Worm (Caenorhabditis elegans) whole organism, L4 larva: ENCODE results near the gene C04G6.6.

Experiments used
- D1046.2 ChIP-seq: fragments of 200-800 bp; sonication (Bioruptor generic); IDR thresholded peaks from 2 replicates; pipeline ENCODE4 v1.3.6; 2022; ENCODE audit warnings: missing genetic modification characterization, missing compliant biosample characterization
- F10B5.3 ChIP-seq: sonication (generic microtip); optimal IDR thresholded peaks from 2 replicates; lab custom pipeline; 2016; ENCODE audit warnings: mild to moderate bottlenecking, missing genetic modification characterization, missing compliant biosample characterization
- F26F4.8 ChIP-seq: fragments of 200-800 bp; sonication (Bioruptor generic); conservative IDR thresholded peaks from 2 replicates; pipeline ENCODE4 v1.3.6; 2022; ENCODE audit warnings: missing genetic modification characterization, missing compliant biosample characterization
- F44E2.7 ChIP-seq: fragments of 200-800 bp; sonication (Bioruptor generic); IDR thresholded peaks from 2 replicates; pipeline ENCODE4 v2.1.2; 2022; ENCODE audit warnings: missing genetic modification characterization, missing compliant biosample characterization
- T20F7.1 ChIP-seq: fragments of 200-800 bp; sonication (Bioruptor generic); optimal IDR thresholded peaks from 2 replicates; lab custom pipeline; 2018; ENCODE audit warnings: mild to moderate bottlenecking, missing genetic modification characterization, missing compliant biosample characterization
- Y48G9A.11 ChIP-seq: fragments of 200-800 bp; sonication (Bioruptor generic); IDR thresholded peaks from 2 replicates; pipeline ENCODE4 v1.3.6; 2022; ENCODE audit warnings: missing genetic modification reagents, missing genetic modification characterization, missing compliant biosample characterization
- ZK337.2 ChIP-seq: fragments of 200-800 bp; sonication (Bioruptor generic); IDR thresholded peaks from 2 replicates; pipeline ENCODE4 v1.3.6; 2022; ENCODE audit warnings: missing genetic modification reagents, missing genetic modification characterization, missing compliant biosample characterization
- arid-1 ChIP-seq: fragments of 200-800 bp; sonication (Bioruptor generic); conservative IDR thresholded peaks from 2 replicates; pipeline ENCODE4 v1.3.6; 2022; ENCODE audit warnings: missing genetic modification reagents, missing genetic modification characterization, missing compliant biosample characterization
- ceh-20 ChIP-seq: fragments of 200-800 bp; sonication (Bioruptor generic); IDR thresholded peaks from 2 replicates; pipeline ENCODE4 v1.3.6; 2022; ENCODE audit warnings: missing genetic modification reagents, missing genetic modification characterization, missing compliant biosample characterization
- ceh-28 ChIP-seq: fragments of 150-350 bp; optimal IDR thresholded peaks from 2 replicates; lab custom pipeline; 2014; ENCODE audit warnings: missing biosample characterization, missing genetic modification reagents, missing genetic modification characterization
- ceh-32 ChIP-seq: sonication (generic microtip); optimal IDR thresholded peaks from 2 replicates; lab custom pipeline; 2016; ENCODE audit warnings: mild to moderate bottlenecking, missing genetic modification characterization, missing compliant biosample characterization; ENCODE audit not compliant: poor library complexity
- ceh-62 ChIP-seq: sonication (generic microtip); optimal IDR thresholded peaks from 2 replicates; lab custom pipeline; 2017; ENCODE audit warnings: missing biosample characterization, missing genetic modification characterization
- ces-1 ChIP-seq: fragments of 150-350 bp; sonication (generic microtip); optimal IDR thresholded peaks from 4 replicates; lab custom pipeline; 2014; ENCODE audit warnings: missing biosample characterization, missing genetic modification reagents, missing genetic modification characterization
- ctbp-1 ChIP-seq: fragments of 200-800 bp; sonication (Bioruptor generic); IDR thresholded peaks from 2 replicates; pipeline ENCODE4 v1.3.6; 2022; ENCODE audit warnings: missing genetic modification reagents, missing genetic modification characterization, missing compliant biosample characterization
- daf-16 ChIP-seq, 3 experiments: sonication (generic microtip); optimal IDR thresholded peaks; 2 replicates each; lab custom pipeline; 2016 to 2017; ENCODE audit warnings: missing genetic modification characterization in 3 of 3, missing genetic modification reagents in 3 of 3, mild to moderate bottlenecking in 2 of 3, missing compliant biosample characterization in 2 of 3, missing biosample characterization in 1 of 3, moderate library complexity in 1 of 3
- daf-8 ChIP-seq: fragments of 200-800 bp; sonication (Bioruptor generic); IDR thresholded peaks from 2 replicates; pipeline ENCODE4 v1.3.6; 2022; ENCODE audit warnings: missing genetic modification characterization, missing compliant biosample characterization
- dmd-6 ChIP-seq: fragments of 200-800 bp; sonication (Bioruptor generic); IDR thresholded peaks from 2 replicates; pipeline ENCODE4 v1.3.6; 2022; ENCODE audit warnings: missing genetic modification reagents, missing genetic modification characterization, missing compliant biosample characterization
- dve-1 ChIP-seq: sonication (generic microtip); optimal IDR thresholded peaks from 2 replicates; lab custom pipeline; 2017; ENCODE audit warnings: antibody characterized with exemption, mild to moderate bottlenecking, missing genetic modification characterization, missing compliant biosample characterization; ENCODE audit not compliant: insufficient read depth
- egl-27 ChIP-seq: sonication (generic microtip); optimal IDR thresholded peaks from 3 replicates; lab custom pipeline; 2017; ENCODE audit warnings: missing biosample characterization, missing genetic modification reagents, missing genetic modification characterization
- fos-1 ChIP-seq: fragments of 150-350 bp; optimal IDR thresholded peaks from 2 replicates; lab custom pipeline; 2014; ENCODE audit warnings: missing biosample characterization, missing genetic modification characterization
- hlh-30 ChIP-seq: sonication (generic microtip); optimal IDR thresholded peaks from 2 replicates; lab custom pipeline; 2017; ENCODE audit warnings: antibody characterized with exemption, mild to moderate bottlenecking, missing genetic modification characterization, missing compliant biosample characterization; ENCODE audit not compliant: insufficient read depth
- lin-1 ChIP-seq: fragments of 200-800 bp; sonication (Bioruptor generic); IDR thresholded peaks from 2 replicates; pipeline ENCODE4 v1.3.6; 2022; ENCODE audit warnings: missing genetic modification reagents, missing genetic modification characterization, missing compliant biosample characterization
- lin-29 ChIP-seq: fragments of 200-800 bp; sonication (Bioruptor generic); IDR thresholded peaks from 2 replicates; pipeline ENCODE4 v1.3.6; 2022; ENCODE audit warnings: missing genetic modification reagents, missing genetic modification characterization, missing compliant biosample characterization
- lin-38 ChIP-seq: fragments of 200-800 bp; sonication (Bioruptor generic); IDR thresholded peaks from 2 replicates; pipeline ENCODE4 v1.3.6; 2022; ENCODE audit warnings: missing genetic modification reagents, missing genetic modification characterization, missing compliant biosample characterization
- lin-39 ChIP-seq: fragments of 150-350 bp; optimal IDR thresholded peaks from 2 replicates; lab custom pipeline; 2014; ENCODE audit warnings: missing biosample characterization, missing genetic modification reagents, missing genetic modification characterization
- mdl-1 ChIP-seq, 2 experiments: fragments of 150-350 bp in 1 of 2; sonication (generic microtip) in 1 of 2; optimal IDR thresholded peaks; 2 replicates each; lab custom pipeline; 2014 to 2017; ENCODE audit warnings: missing biosample characterization in 2 of 2, missing genetic modification characterization in 2 of 2
- mdt-29 ChIP-seq: fragments of 200-800 bp; sonication (Bioruptor generic); IDR thresholded peaks from 2 replicates; pipeline ENCODE4 v1.3.6; 2022; ENCODE audit warnings: missing genetic modification reagents, missing genetic modification characterization, missing compliant biosample characterization
- mep-1 ChIP-seq: fragments of 150-350 bp; sonication (generic microtip); optimal IDR thresholded peaks from 3 replicates; lab custom pipeline; 2014; ENCODE audit warnings: missing biosample characterization, missing genetic modification characterization
- mes-2 ChIP-seq: sonication (generic microtip); optimal IDR thresholded peaks from 2 replicates; lab custom pipeline; 2016; ENCODE audit warnings: missing genotype, mild to moderate bottlenecking, missing genetic modification characterization, missing compliant biosample characterization; ENCODE audit not compliant: poor library complexity, severe bottlenecking
- mxl-3 ChIP-seq: fragments of 200-800 bp; sonication (Bioruptor generic); optimal IDR thresholded peaks from 2 replicates; lab custom pipeline; 2018; ENCODE audit warnings: mild to moderate bottlenecking, missing genetic modification characterization, missing compliant biosample characterization
- nhr-10 ChIP-seq: fragments of 150-350 bp; optimal IDR thresholded peaks from 2 replicates; lab custom pipeline; 2014; ENCODE audit warnings: missing biosample characterization, missing genetic modification characterization
- nhr-111 ChIP-seq: fragments of 200-800 bp; sonication (Bioruptor generic); optimal IDR thresholded peaks from 2 replicates; lab custom pipeline; 2018; ENCODE audit warnings: mild to moderate bottlenecking, missing genetic modification characterization, missing compliant biosample characterization
- nhr-28 ChIP-seq: fragments of 150-350 bp; optimal IDR thresholded peaks from 2 replicates; lab custom pipeline; 2014; ENCODE audit warnings: missing biosample characterization, missing genetic modification characterization
- nhr-48 ChIP-seq: sonication (generic microtip); optimal IDR thresholded peaks from 2 replicates; lab custom pipeline; 2016; ENCODE audit warnings: mild to moderate bottlenecking, missing genetic modification characterization, missing compliant biosample characterization
- nhr-76 ChIP-seq: fragments of 150-350 bp; optimal IDR thresholded peaks from 2 replicates; lab custom pipeline; 2014; ENCODE audit warnings: missing biosample characterization, missing genetic modification characterization
- nhr-77 ChIP-seq: fragments of 150-350 bp; optimal IDR thresholded peaks from 2 replicates; lab custom pipeline; 2014; ENCODE audit warnings: missing biosample characterization, missing genetic modification characterization
- php-3 ChIP-seq: fragments of 200-800 bp; sonication (Bioruptor generic); IDR thresholded peaks from 2 replicates; pipeline ENCODE4 v1.3.6; 2022; ENCODE audit warnings: missing genetic modification reagents, missing genetic modification characterization, missing compliant biosample characterization
- rbr-2 ChIP-seq: sonication (generic microtip); optimal IDR thresholded peaks from 2 replicates; lab custom pipeline; 2016; ENCODE audit warnings: missing genotype, missing genetic modification characterization, missing compliant biosample characterization
- saeg-2 ChIP-seq: fragments of 200-800 bp; sonication (Bioruptor generic); IDR thresholded peaks from 2 replicates; pipeline ENCODE4 v1.3.6; 2022; ENCODE audit warnings: missing genetic modification reagents, missing genetic modification characterization, missing compliant biosample characterization
- sdz-12 ChIP-seq: fragments of 200-800 bp; sonication (Bioruptor generic); optimal IDR thresholded peaks from 2 replicates; lab custom pipeline; 2018; ENCODE audit warnings: mild to moderate bottlenecking, missing genetic modification characterization, missing compliant biosample characterization
- set-16 ChIP-seq: fragments of 200-800 bp; sonication (Bioruptor generic); IDR thresholded peaks from 2 replicates; pipeline ENCODE4 v1.3.6; 2022; ENCODE audit warnings: missing genetic modification reagents, missing genetic modification characterization, missing compliant biosample characterization
- snpc-1.2 ChIP-seq: fragments of 200-800 bp; sonication (Bioruptor generic); IDR thresholded peaks from 2 replicates; pipeline ENCODE4 v1.3.6; 2022; ENCODE audit warnings: missing genetic modification reagents, missing genetic modification characterization, missing compliant biosample characterization
- spr-1 ChIP-seq: sonication (generic microtip); optimal IDR thresholded peaks from 2 replicates; lab custom pipeline; 2016; ENCODE audit warnings: mild to moderate bottlenecking, missing genetic modification characterization, missing compliant biosample characterization
- vab-7 ChIP-seq: fragments of 200-800 bp; sonication (Bioruptor generic); IDR thresholded peaks from 2 replicates; pipeline ENCODE4 v1.3.6; 2022; ENCODE audit warnings: missing genetic modification reagents, missing genetic modification characterization, missing compliant biosample characterization
- zag-1 ChIP-seq: fragments of 150-350 bp; optimal IDR thresholded peaks from 2 replicates; lab custom pipeline; 2014; ENCODE audit warnings: missing biosample characterization, missing genetic modification characterization
- zfp-2 ChIP-seq: sonication (generic microtip); optimal IDR thresholded peaks from 2 replicates; lab custom pipeline; 2016; ENCODE audit warnings: mild to moderate bottlenecking, missing genetic modification characterization, missing compliant biosample characterization
- zfp-3 ChIP-seq: fragments of 200-800 bp; sonication (Bioruptor generic); conservative IDR thresholded peaks from 2 replicates; pipeline ENCODE4 v1.3.6; 2022; ENCODE audit warnings: missing genetic modification reagents, missing genetic modification characterization, missing compliant biosample characterization
- zip-11 ChIP-seq: fragments of 200-800 bp; sonication (Bioruptor generic); IDR thresholded peaks from 2 replicates; pipeline ENCODE4 v1.3.6; 2022; ENCODE audit warnings: missing genetic modification characterization, missing compliant biosample characterization
- zip-2 ChIP-seq: fragments of 150-350 bp; optimal IDR thresholded peaks from 2 replicates; lab custom pipeline; 2014; ENCODE audit warnings: missing biosample characterization, missing genetic modification characterization
- ztf-11 ChIP-seq: fragments of 150-350 bp; optimal IDR thresholded peaks from 2 replicates; lab custom pipeline; 2014; ENCODE audit warnings: missing biosample characterization, missing genetic modification characterization

C04G6.6 gene

ce11 chrII:5057315-5057714, 42.2 kb downstream of the C04G6.6 start (continued):
- TF ChIP-seq dve-1 = peak; percentile 65
- no peak for TF ChIP-seq F44E2.7
- TF ChIP-seq zip-11 (GFP tag; lab: Robert Waterston, UW) = 0 out of 2 replicates have a peak, but pooled peaks have one; percentile 21
- TF ChIP-seq mxl-3 (GFP tag; lab: Kevin White, UChicago) = peak; percentile 43
- peak; percentile 85 for TF ChIP-seq mes-2
- TF ChIP-seq lin-38 (GFP tag; lab: Robert Waterston, UW) = peak; percentile 89
- peak; percentile 61 for TF ChIP-seq vab-7 (GFP tag; lab: Robert Waterston, UW)
- no peak for TF ChIP-seq zfp-2 (tag; lab: Kevin White, UChicago)
- no peak for TF ChIP-seq ces-1 (GFP tag; lab: Kevin White, UChicago)
- TF ChIP-seq F26F4.8 (GFP tag; lab: Robert Waterston, UW) = 0 out of 2 replicates have a peak, but pooled peaks have one; percentile 27
- no peak for TF ChIP-seq nhr-77 (tag; lab: Kevin White, UChicago)
- TF ChIP-seq php-3 = no peak
- peak; percentile 34 for TF ChIP-seq nhr-48 (tag; lab: Kevin White, UChicago)
- no peak for TF ChIP-seq nhr-76 (tag; lab: Kevin White, UChicago)
- peak in 1 of 2 experiments; percentile 55 for TF ChIP-seq mdl-1 (tag; optimal IDR thresholded peaks at IDR 0.05; lab: Kevin White, UChicago)
- TF ChIP-seq Y48G9A.11 (GFP tag; lab: Robert Waterston, UW) = peak; percentile 63
- no peak for TF ChIP-seq ztf-11 (tag; lab: Kevin White, UChicago)
- TF ChIP-seq snpc-1.2 = peak; percentile 77
- TF ChIP-seq saeg-2 (GFP tag; lab: Robert Waterston, UW) = 0 out of 2 replicates have a peak, but pooled peaks have one; percentile 66
- TF ChIP-seq nhr-28 (tag; lab: Kevin White, UChicago) = peak; percentile 38
- TF ChIP-seq lin-1 = peak; percentile 56; the same call in 1 of the 2 replicates
- TF ChIP-seq egl-27 (tag; lab: Kevin White, UChicago) = no peak
- TF ChIP-seq ZK337.2 (GFP tag; lab: Robert Waterston, UW) = peak; percentile 58; the same call in 1 of the 2 replicates
- TF ChIP-seq ceh-28 (tag; lab: Kevin White, UChicago) = no peak
- TF ChIP-seq spr-1 (tag; lab: Kevin White, UChicago) = peak; percentile 50
- TF ChIP-seq mep-1 (tag; lab: Kevin White, UChicago) = peak; percentile 76
- TF ChIP-seq hlh-30 (tag; lab: Kevin White, UChicago) = peak; percentile 51
- TF ChIP-seq zip-2 (tag; lab: Kevin White, UChicago) = no peak
- peak; percentile 68 for TF ChIP-seq rbr-2 (tag; lab: Kevin White, UChicago)
- no peak for TF ChIP-seq nhr-10 (tag; lab: Kevin White, UChicago)
- TF ChIP-seq arid-1 (GFP tag; lab: Robert Waterston, UW) = peak; percentile 83
- peak; percentile 39; the same call in 1 of the 2 replicates for TF ChIP-seq ctbp-1 (GFP tag; lab: Robert Waterston, UW)
- TF ChIP-seq nhr-111 (GFP tag; lab: Kevin White, UChicago) = peak; percentile 52
- TF ChIP-seq dmd-6 = peak; percentile 73
- TF ChIP-seq set-16 (GFP tag; lab: Robert Waterston, UW) = peak; percentile 20; the same call in 1 of the 2 replicates
- no peak for TF ChIP-seq ceh-62 (tag; lab: Kevin White, UChicago)
- TF ChIP-seq ceh-20 (GFP tag; lab: Robert Waterston, UW) = 0 out of 2 replicates have a peak, but pooled peaks have one; percentile 45
- TF ChIP-seq ceh-32 = peak; percentile 23
- TF ChIP-seq daf-16 (GFP tag; optimal IDR thresholded peaks at IDR 0.05; lab: Kevin White, UChicago) = peak; percentile 16 to 45
- TF ChIP-seq daf-16 (tag; optimal IDR thresholded peaks at IDR 0.05; lab: Kevin White, UChicago) = peak; percentile 55
- TF ChIP-seq daf-8 (GFP tag; lab: Robert Waterston, UW) = no peak
- no peak for TF ChIP-seq zag-1 (tag; lab: Kevin White, UChicago)
- peak; percentile 55 for TF ChIP-seq sdz-12 (GFP tag; lab: Kevin White, UChicago)
- TF ChIP-seq lin-29 (GFP tag; lab: Robert Waterston, UW) = peak; percentile 63
- peak; percentile 51; the same call in 1 of the 2 replicates for TF ChIP-seq mdt-29 (GFP tag; lab: Robert Waterston, UW)
- peak; percentile 60; the same call in 1 of the 2 replicates for TF ChIP-seq zfp-3 (GFP tag; lab: Robert Waterston, UW)
- peak; percentile 91 for TF ChIP-seq D1046.2 (GFP tag; lab: Robert Waterston, UW)
- peak; percentile 63 for TF ChIP-seq F10B5.3 (tag; lab: Kevin White, UChicago)
- no peak for TF ChIP-seq fos-1 (tag; lab: Kevin White, UChicago)
- TF ChIP-seq lin-39 (tag; lab: Kevin White, UChicago) = no peak
- peak; percentile 48 for TF ChIP-seq T20F7.1 (GFP tag; lab: Kevin White, UChicago)
